Fruit fly (Drosophila melanogaster) whole organism, embryonic: ENCODE results near the gene Mgat4a.

Experiments used
- Abd-B ChIP-seq: fragments of 200-800 bp; sonication (Bioruptor generic); optimal IDR thresholded peaks from 2 replicates; lab custom pipeline; 2018; ENCODE audit warnings: missing biosample characterization, mild to moderate bottlenecking, missing genetic modification characterization, moderate library complexity
- B-H2 ChIP-seq: fragments of 200-800 bp; sonication (Bioruptor generic); optimal IDR thresholded peaks from 2 replicates; lab custom pipeline; 2018; ENCODE audit warnings: missing biosample characterization, mild to moderate bottlenecking, missing genetic modification characterization
- Blimp-1 ChIP-seq: fragments of 200-800 bp; sonication (Bioruptor generic); optimal IDR thresholded peaks from 3 replicates; lab custom pipeline; 2018; ENCODE audit warnings: missing biosample characterization, missing genetic modification characterization, mild to moderate bottlenecking, moderate library complexity, missing genetic modification reagents
- CG10267 ChIP-seq: fragments of 200-800 bp; sonication (Bioruptor generic); optimal IDR thresholded peaks from 2 replicates; lab custom pipeline; 2018; ENCODE audit warnings: missing biosample characterization, mild to moderate bottlenecking, missing genetic modification characterization, moderate library complexity
- CG10366 ChIP-seq: fragments of 200-800 bp; sonication (Bioruptor generic); IDR thresholded peaks from 2 replicates; pipeline ENCODE4 v1.3.6; 2022; ENCODE audit warnings: missing biosample characterization, missing genetic modification characterization
- CG12299 ChIP-seq: fragments of 200-800 bp; sonication (Bioruptor generic); optimal IDR thresholded peaks from 2 replicates; lab custom pipeline; 2018; ENCODE audit warnings: missing biosample characterization, mild to moderate bottlenecking, missing genetic modification characterization
- CG1233 ChIP-seq: fragments of 200-800 bp; sonication (Bioruptor generic); optimal IDR thresholded peaks from 4 replicates; lab custom pipeline; 2018; ENCODE audit warnings: missing biosample characterization, mild to moderate bottlenecking, missing genetic modification characterization
- CG15601 ChIP-seq: fragments of 200-800 bp; sonication (Bioruptor generic); optimal IDR thresholded peaks from 3 replicates; lab custom pipeline; 2019; ENCODE audit warnings: missing biosample characterization, mild to moderate bottlenecking, missing genetic modification characterization, moderate library complexity
- CG1647 ChIP-seq: fragments of 200-800 bp; sonication (Bioruptor generic); optimal IDR thresholded peaks from 3 replicates; lab custom pipeline; 2016; ENCODE audit warnings: missing biosample characterization, missing genetic modification characterization
- CG18011 ChIP-seq: fragments of 200-800 bp; sonication (Bioruptor generic); optimal IDR thresholded peaks from 2 replicates; lab custom pipeline; 2017; ENCODE audit warnings: missing biosample characterization, missing genetic modification characterization, mild to moderate bottlenecking, moderate library complexity, missing genotype
- CG18476 ChIP-seq: fragments of 200-800 bp; sonication (Bioruptor generic); optimal IDR thresholded peaks from 2 replicates; lab custom pipeline; 2016; ENCODE audit warnings: missing biosample characterization, mild to moderate bottlenecking, missing genetic modification characterization
- CG30431 ChIP-seq: fragments of 200-800 bp; sonication (Bioruptor generic); optimal IDR thresholded peaks from 2 replicates; lab custom pipeline; 2017; ENCODE audit warnings: missing biosample characterization, missing genetic modification characterization
- CG4404 ChIP-seq: fragments of 200-800 bp; sonication (Bioruptor generic); IDR thresholded peaks from 2 replicates; pipeline ENCODE4 v1.3.6; 2022; ENCODE audit warnings: missing biosample characterization, missing genetic modification characterization
- CG6689 ChIP-seq: fragments of 200-800 bp; sonication (Bioruptor generic); IDR thresholded peaks from 2 replicates; pipeline ENCODE4 v1.3.6; 2022; ENCODE audit warnings: missing biosample characterization, missing genetic modification characterization
- CG7786 ChIP-seq: fragments of 200-800 bp; sonication (Bioruptor generic); optimal IDR thresholded peaks from 2 replicates; lab custom pipeline; 2016; ENCODE audit warnings: missing biosample characterization, missing genetic modification characterization
- CG9727 ChIP-seq: fragments of 200-800 bp; sonication (Bioruptor generic); optimal IDR thresholded peaks from 3 replicates; lab custom pipeline; 2017; ENCODE audit warnings: missing biosample characterization, mild to moderate bottlenecking, missing genetic modification characterization
- CoRest ChIP-seq: fragments of 200-800 bp; sonication (Bioruptor generic); optimal IDR thresholded peaks from 3 replicates; lab custom pipeline; 2018; ENCODE audit warnings: missing biosample characterization, mild to moderate bottlenecking, missing genetic modification characterization, moderate library complexity
- D19A ChIP-seq: fragments of 200-800 bp; optimal IDR thresholded peaks from 3 replicates; lab custom pipeline; 2019; ENCODE audit warnings: missing biosample characterization, mild to moderate bottlenecking, missing genetic modification characterization, moderate library complexity
- Dbx ChIP-seq: fragments of 200-800 bp; sonication (Bioruptor generic); IDR thresholded peaks from 3 replicates; pipeline ENCODE4 v1.3.6; 2022; ENCODE audit warnings: missing biosample characterization, missing genetic modification characterization
- Dref ChIP-seq: fragments of 200-800 bp; sonication (Bioruptor generic); IDR thresholded peaks from 2 replicates; pipeline ENCODE4 v1.3.6; 2022; ENCODE audit warnings: missing biosample characterization, missing genetic modification characterization
- E2f1 ChIP-seq: fragments of 200-800 bp; sonication (Bioruptor generic); IDR thresholded peaks from 2 replicates; pipeline ENCODE4 v1.3.6; 2022; ENCODE audit warnings: missing biosample characterization, missing genetic modification characterization
- Ets65A ChIP-seq: fragments of 200-800 bp; sonication (Bioruptor generic); peaks from one replicate; lab custom pipeline; 2016; ENCODE audit warnings: missing biosample characterization, missing genetic modification characterization
- Hsf ChIP-seq: fragments of 200-800 bp; sonication (Bioruptor generic); optimal IDR thresholded peaks from 3 replicates; lab custom pipeline; 2016; ENCODE audit warnings: missing biosample characterization, missing genetic modification characterization
- Kr ChIP-seq: fragments of 200-800 bp; sonication (Bioruptor generic); optimal IDR thresholded peaks from 2 replicates; lab custom pipeline; 2017; ENCODE audit warnings: missing biosample characterization, mild to moderate bottlenecking, missing genetic modification characterization
- Rx ChIP-seq: fragments of 200-800 bp; sonication (Bioruptor generic); IDR thresholded peaks from 2 replicates; pipeline ENCODE4 v1.3.6; 2022; ENCODE audit warnings: missing biosample characterization, missing genetic modification characterization
- Spps ChIP-seq: fragments of 200-800 bp; sonication (Bioruptor generic); optimal IDR thresholded peaks from 2 replicates; lab custom pipeline; 2018; ENCODE audit warnings: missing biosample characterization, mild to moderate bottlenecking, missing genetic modification characterization
- Sry-δ ChIP-seq: fragments of 200-800 bp; sonication (Bioruptor generic); optimal IDR thresholded peaks from 2 replicates; lab custom pipeline; 2016; ENCODE audit warnings: missing biosample characterization, missing genetic modification characterization
- Taf1 ChIP-seq: fragments of 200-800 bp; sonication (Bioruptor generic); IDR thresholded peaks from 2 replicates; pipeline ENCODE4 v1.3.6; 2022; ENCODE audit warnings: missing biosample characterization, missing genetic modification characterization
- YL-1 ChIP-seq: fragments of 200-800 bp; sonication (Bioruptor generic); optimal IDR thresholded peaks from 3 replicates; lab custom pipeline; 2017; ENCODE audit warnings: missing biosample characterization, mild to moderate bottlenecking, missing genetic modification characterization
- cas ChIP-seq: fragments of 200-800 bp; sonication (Bioruptor generic); IDR thresholded peaks from 2 replicates; pipeline ENCODE4 v1.3.6; 2022; ENCODE audit warnings: missing biosample characterization, missing genetic modification characterization
- chinmo ChIP-seq: fragments of 200-800 bp; sonication (Bioruptor generic); IDR thresholded peaks from 4 replicates; pipeline ENCODE4 v1.3.6; 2022; ENCODE audit warnings: missing biosample characterization, missing genetic modification characterization; ENCODE audit not compliant: partially characterized antibody
- cwo ChIP-seq: fragments of 200-800 bp; sonication (Bioruptor generic); optimal IDR thresholded peaks from 3 replicates; lab custom pipeline; 2017; ENCODE audit warnings: missing biosample characterization, missing genetic modification characterization, mild to moderate bottlenecking, moderate library complexity, missing genetic modification reagents
- dimm ChIP-seq: fragments of 200-800 bp; sonication (Bioruptor generic); IDR thresholded peaks from 2 replicates; pipeline ENCODE4 v1.3.6; 2022; ENCODE audit warnings: missing biosample characterization, missing genetic modification characterization
- esg ChIP-seq: fragments of 200-800 bp; sonication (Bioruptor generic); conservative IDR thresholded peaks from 2 replicates; pipeline ENCODE4 v1.3.6; 2022; ENCODE audit warnings: missing biosample characterization, missing genetic modification characterization
- gcm2 ChIP-seq: fragments of 200-800 bp; sonication (Bioruptor generic); optimal IDR thresholded peaks from 2 replicates; lab custom pipeline; 2016; ENCODE audit warnings: missing biosample characterization, missing genetic modification characterization
- gem ChIP-seq: fragments of 200-800 bp; sonication (Bioruptor generic); optimal IDR thresholded peaks from 2 replicates; lab custom pipeline; 2019; ENCODE audit warnings: missing biosample characterization, mild to moderate bottlenecking, missing genetic modification characterization, moderate library complexity
- kni ChIP-seq: fragments of 200-800 bp; sonication (Bioruptor generic); optimal IDR thresholded peaks from 3 replicates; lab custom pipeline; 2017; ENCODE audit warnings: mild to moderate bottlenecking, missing biosample characterization, missing genetic modification reagents, missing genetic modification characterization
- lmd ChIP-seq: fragments of 200-800 bp; sonication (Bioruptor generic); IDR thresholded peaks from 2 replicates; pipeline ENCODE4 v1.3.6; 2022; ENCODE audit warnings: missing biosample characterization, missing genetic modification characterization
- lov ChIP-seq, 2 experiments: fragments of 200-800 bp in 1 of 2; fragments of >200 bp in 1 of 2; sonication (Bioruptor generic) in 1 of 2; IDR thresholded peaks in 1 of 2; optimal IDR thresholded peaks in 1 of 2; 2 replicates in 1 of 2; 3 replicates in 1 of 2; pipeline versions ENCODE4 v1.3.6 to Lab custom; 2017 to 2022; ENCODE audit warnings: missing biosample characterization in 1 of 2, missing genetic modification characterization in 1 of 2
- mam ChIP-seq: fragments of 200-800 bp; sonication (Bioruptor generic); optimal IDR thresholded peaks from 3 replicates; lab custom pipeline; 2016; ENCODE audit warnings: missing biosample characterization, missing genetic modification characterization
- oc ChIP-seq: fragments of 200-800 bp; sonication (Bioruptor generic); optimal IDR thresholded peaks from 2 replicates; lab custom pipeline; 2018; ENCODE audit warnings: missing biosample characterization, mild to moderate bottlenecking, missing genetic modification characterization, moderate library complexity
- pum ChIP-seq: fragments of 200-800 bp; sonication (Bioruptor generic); optimal IDR thresholded peaks from 2 replicates; lab custom pipeline; 2016; ENCODE audit warnings: missing biosample characterization, missing genetic modification characterization
- sqz ChIP-seq: fragments of 200-800 bp; sonication (Bioruptor generic); optimal IDR thresholded peaks from 3 replicates; lab custom pipeline; 2018; ENCODE audit warnings: missing biosample characterization, mild to moderate bottlenecking, missing genetic modification characterization
- stwl ChIP-seq: fragments of 200-800 bp; sonication (Bioruptor generic); optimal IDR thresholded peaks from 3 replicates; lab custom pipeline; 2018; ENCODE audit warnings: missing biosample characterization, mild to moderate bottlenecking, missing genetic modification characterization, moderate library complexity
- twi ChIP-seq: fragments of 200-800 bp; optimal IDR thresholded peaks from 2 replicates; lab custom pipeline; 2019; ENCODE audit warnings: missing biosample characterization, mild to moderate bottlenecking, missing genetic modification characterization, moderate library complexity
- tx ChIP-seq: fragments of 200-800 bp; sonication (Bioruptor generic); optimal IDR thresholded peaks from 2 replicates; lab custom pipeline; 2016; ENCODE audit warnings: missing biosample characterization, missing genetic modification characterization
- unpg ChIP-seq: fragments of 200-800 bp; sonication (Bioruptor generic); optimal IDR thresholded peaks from 3 replicates; lab custom pipeline; 2018; ENCODE audit warnings: missing biosample characterization, mild to moderate bottlenecking, missing genetic modification characterization, moderate library complexity
- vvl ChIP-seq: fragments of 200-800 bp; sonication (Bioruptor generic); IDR thresholded peaks from 2 replicates; pipeline ENCODE4 v1.3.6; 2022; ENCODE audit warnings: missing biosample characterization, missing genetic modification characterization
- z ChIP-seq: fragments of 200-800 bp; sonication (Bioruptor generic); IDR thresholded peaks from 3 replicates; pipeline ENCODE4 v1.3.6; 2022; ENCODE audit warnings: missing biosample characterization, missing genetic modification characterization

The Mgat4a gene

dm6 chr3L:14733417-14733816, 28.4 kb upstream of the Mgat4a start, which contains the start of gene CG13471:
TSS of gene CG13471 (minus strand) at chr3L:14733517.
- TF ChIP-seq CG18476 (GFP tag; lab: Kevin White, UChicago) = no peak
- TF ChIP-seq, all 482 proteins: peak for 0

DNA sequence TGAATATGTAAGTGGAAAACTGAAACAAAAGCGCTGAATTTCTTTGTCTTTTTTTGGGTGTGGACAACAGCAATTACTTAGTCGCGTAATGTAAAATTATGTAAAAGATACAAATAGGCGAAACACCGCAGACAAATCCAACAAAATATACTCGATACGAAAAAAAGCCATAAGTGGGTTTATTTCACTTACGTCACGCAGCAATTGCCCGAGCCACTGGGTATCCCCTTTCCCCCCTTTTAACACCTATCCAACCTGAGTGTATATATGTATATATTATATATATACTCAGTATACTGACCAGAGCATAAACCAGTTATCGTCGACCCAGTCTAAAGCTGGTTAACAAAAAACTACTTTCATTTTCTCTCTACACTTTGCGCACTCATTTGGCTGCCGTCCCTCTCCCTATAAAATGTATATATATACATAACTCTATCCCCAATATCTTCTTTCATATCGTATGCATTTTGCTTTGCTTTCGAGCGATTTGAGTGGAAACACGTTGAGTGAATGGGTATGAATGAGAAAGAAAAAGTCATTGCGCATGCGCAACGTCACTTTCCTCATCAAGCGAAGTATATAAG, 18.6 kb upstream of the Mgat4a start:
- TF ChIP-seq CG6689 (GFP tag; lab: Robert Waterston, UW) (no peak), Rx (GFP tag; lab: Robert Waterston, UW) (no peak), pum (no peak), YL-1 (GFP tag; lab: Kevin White, UChicago) (no peak), cas (no peak), Kr (GFP tag; lab: Kevin White, UChicago) (no peak), gem (tag; lab: Kevin White, UChicago) (no peak), Ets65A (GFP tag; lab: Kevin White, UChicago) (no peak), tx (GFP tag; lab: Kevin White, UChicago) (no peak), mam (GFP tag; lab: Kevin White, UChicago) (no peak), oc (tag; lab: Kevin White, UChicago) (no peak), Spps (no peak), cwo (GFP tag; lab: Kevin White, UChicago) (no peak), CG30431 (GFP tag; lab: Kevin White, UChicago) (no peak), lmd (GFP tag; lab: Robert Waterston, UW) (no peak), D19A (tag; lab: Kevin White, UChicago) (no peak), vvl (GFP tag; lab: Robert Waterston, UW) (peak; percentile 67; the same call in 1 of the 2 replicates), CG12299 (tag; lab: Kevin White, UChicago) (no peak), CG15601 (tag; lab: Kevin White, UChicago) (no peak), chinmo (GFP tag; lab: Robert Waterston, UW) (0 out of 4 replicates have a peak, but pooled peaks have one; percentile 50), CG9727 (GFP tag; lab: Kevin White, UChicago) (no peak), sqz (peak; percentile 19), CG18011 (GFP tag; lab: Kevin White, UChicago) (no peak), Blimp-1 (peak; percentile 98), esg (GFP tag; lab: Robert Waterston, UW) (no peak), unpg (GFP tag; lab: Kevin White, UChicago) (no peak), CG7786 (GFP tag; lab: Kevin White, UChicago) (no peak), kni (GFP tag; lab: Kevin White, UChicago) (peak; percentile 92), Hsf (GFP tag; lab: Kevin White, UChicago) (no peak), CG1233 (GFP tag; lab: Kevin White, UChicago) (no peak), twi (tag; lab: Kevin White, UChicago) (no peak), CG10366 (GFP tag; lab: Robert Waterston, UW) (no peak), CG4404 (GFP tag; lab: Robert Waterston, UW) (no peak), Taf1 (GFP tag; lab: Robert Waterston, UW) (no peak), Dref (no peak), Sry-δ (GFP tag; lab: Kevin White, UChicago) (no peak), lov (optimal IDR thresholded peaks at IDR 0.05; lab: Kevin White, UChicago) (no peak), lov (GFP tag; IDR thresholded peaks at IDR 0.05; lab: Robert Waterston, UW) (no peak), z (GFP tag; lab: Robert Waterston, UW) (peak; percentile 92), B-H2 (GFP tag; lab: Kevin White, UChicago) (no peak), Dbx (GFP tag; lab: Robert Waterston, UW) (no peak), CG1647 (no peak), CoRest (tag; lab: Kevin White, UChicago) (no peak), gcm2 (GFP tag; lab: Kevin White, UChicago) (no peak), E2f1 (GFP tag; lab: Robert Waterston, UW) (no peak), CG10267 (tag; lab: Kevin White, UChicago) (no peak), stwl (tag; lab: Kevin White, UChicago) (no peak), dimm (GFP tag; lab: Robert Waterston, UW) (no peak), Abd-B (GFP tag; lab: Kevin White, UChicago) (no peak)
